Fruit fly (Drosophila melanogaster) whole organism, embryonic: ENCODE data around the gene CG34295.
A peak's percentile ranks its signal among the peaks of the same experiment; 100 is the strongest.

Experiments used
- Antp ChIP-seq: fragments of 200-800 bp; sonication (Bioruptor generic); optimal IDR thresholded peaks from 3 replicates; lab custom pipeline; 2016; ENCODE audit warnings: missing biosample characterization, missing genetic modification characterization
- Bgb ChIP-seq: fragments of 200-800 bp; sonication (Bioruptor generic); IDR thresholded peaks from 2 replicates; pipeline ENCODE4 v1.3.6; 2022; ENCODE audit warnings: missing biosample characterization, missing genetic modification characterization; ENCODE audit not compliant: partially characterized antibody
- CG1024 ChIP-seq: fragments of 200-800 bp; sonication (Bioruptor generic); IDR thresholded peaks from 2 replicates; pipeline ENCODE4 v1.3.6; 2022; ENCODE audit warnings: missing biosample characterization, missing genetic modification characterization
- CG11247 ChIP-seq: fragments of 200-800 bp; sonication (Bioruptor generic); IDR thresholded peaks from 2 replicates; pipeline ENCODE4 v1.3.6; 2022; ENCODE audit warnings: missing biosample characterization, missing genetic modification characterization
- CG12219 ChIP-seq: fragments of 200-800 bp; sonication (Bioruptor generic); optimal IDR thresholded peaks from 3 replicates; lab custom pipeline; 2018; ENCODE audit warnings: missing biosample characterization, mild to moderate bottlenecking, missing genetic modification characterization
- CG12236 ChIP-seq: fragments of 200-800 bp; sonication (Bioruptor generic); optimal IDR thresholded peaks from 2 replicates; lab custom pipeline; 2016; ENCODE audit warnings: missing biosample characterization, missing genetic modification characterization
- CG12299 ChIP-seq: fragments of 200-800 bp; sonication (Bioruptor generic); optimal IDR thresholded peaks from 2 replicates; lab custom pipeline; 2018; ENCODE audit warnings: missing biosample characterization, mild to moderate bottlenecking, missing genetic modification characterization
- CG14667 ChIP-seq: fragments of 200-800 bp; sonication (Bioruptor generic); IDR thresholded peaks from 2 replicates; pipeline ENCODE4 v1.3.6; 2022; ENCODE audit warnings: missing biosample characterization, missing genetic modification characterization
- CG14860 ChIP-seq: fragments of 200-800 bp; sonication (Bioruptor generic); IDR thresholded peaks from 3 replicates; pipeline ENCODE4 v1.3.6; 2022; ENCODE audit warnings: missing biosample characterization, missing genetic modification characterization; ENCODE audit not compliant: partially characterized antibody
- CG17912 ChIP-seq: fragments of 200-800 bp; sonication (Bioruptor generic); optimal IDR thresholded peaks from 2 replicates; lab custom pipeline; 2018; ENCODE audit warnings: missing biosample characterization, mild to moderate bottlenecking, missing genetic modification characterization
- CG2202 ChIP-seq: fragments of 200-800 bp; sonication (Bioruptor generic); optimal IDR thresholded peaks from 2 replicates; lab custom pipeline; 2018; ENCODE audit warnings: missing biosample characterization, mild to moderate bottlenecking, missing genetic modification characterization
- CG31365 ChIP-seq: fragments of 200-800 bp; sonication (Bioruptor generic); optimal IDR thresholded peaks from 2 replicates; lab custom pipeline; 2018; ENCODE audit warnings: missing biosample characterization, mild to moderate bottlenecking, missing genetic modification characterization
- CG3726 ChIP-seq: fragments of 200-800 bp; sonication (Bioruptor generic); IDR thresholded peaks from 3 replicates; pipeline ENCODE4, ENCODE4 v1.3.6; 2022; ENCODE audit warnings: missing biosample characterization, missing genetic modification characterization
- CG3847 ChIP-seq: fragments of 200-800 bp; sonication (Bioruptor generic); IDR thresholded peaks from 2 replicates; pipeline ENCODE4 v1.3.6; 2022; ENCODE audit warnings: missing biosample characterization, missing genetic modification characterization
- CG42726 ChIP-seq: fragments of 200-800 bp; sonication (Bioruptor generic); IDR thresholded peaks from 2 replicates; pipeline ENCODE4 v1.3.6; 2022; ENCODE audit warnings: missing biosample characterization, missing genetic modification characterization; ENCODE audit not compliant: partially characterized antibody
- CG4424 ChIP-seq: fragments of 200-800 bp; sonication (Bioruptor generic); optimal IDR thresholded peaks from 3 replicates; lab custom pipeline; 2016; ENCODE audit warnings: missing biosample characterization, missing genetic modification characterization
- CG4854 ChIP-seq: fragments of 200-800 bp; sonication (Bioruptor generic); optimal IDR thresholded peaks from 2 replicates; lab custom pipeline; 2016; ENCODE audit warnings: missing biosample characterization, missing genetic modification characterization, inconsistent platforms
- CG8359 ChIP-seq: fragments of 200-800 bp; sonication (Bioruptor generic); optimal IDR thresholded peaks from 2 replicates; lab custom pipeline; 2017; ENCODE audit warnings: missing biosample characterization, mild to moderate bottlenecking, missing genetic modification characterization, borderline replicate concordance
- CG9876 ChIP-seq: fragments of 200-800 bp; sonication (Bioruptor generic); optimal IDR thresholded peaks from 2 replicates; lab custom pipeline; 2016; ENCODE audit warnings: missing biosample characterization, missing genetic modification characterization
- Chrac-16 ChIP-seq: fragments of 200-800 bp; sonication (Bioruptor generic); optimal IDR thresholded peaks from 3 replicates; lab custom pipeline; 2016; ENCODE audit warnings: missing biosample characterization, missing genetic modification characterization
- CrebB ChIP-seq: fragments of 200-800 bp; sonication (Bioruptor generic); optimal IDR thresholded peaks from 3 replicates; lab custom pipeline; 2018; ENCODE audit warnings: missing biosample characterization, mild to moderate bottlenecking, missing genetic modification characterization
- Dfd ChIP-seq, 2 experiments: fragments of >200 bp; optimal IDR thresholded peaks; 2 replicates each; lab custom pipeline; 2017; ENCODE audit warnings: missing biosample characterization in 2 of 2, missing genetic modification characterization in 2 of 2
- Dp ChIP-seq: fragments of 200-800 bp; sonication (Bioruptor generic); optimal IDR thresholded peaks from 2 replicates; lab custom pipeline; 2018; ENCODE audit warnings: missing biosample characterization, mild to moderate bottlenecking, missing genetic modification characterization, moderate library complexity
- Fer3 ChIP-seq: fragments of 200-800 bp; sonication (Bioruptor generic); optimal IDR thresholded peaks from 2 replicates; lab custom pipeline; 2018; ENCODE audit warnings: missing biosample characterization, mild to moderate bottlenecking, missing genetic modification characterization, moderate library complexity
- MTF-1 ChIP-seq: fragments of 200-800 bp; sonication (Bioruptor generic); optimal IDR thresholded peaks from 2 replicates; lab custom pipeline; 2018; ENCODE audit warnings: missing biosample characterization, mild to moderate bottlenecking, missing genetic modification characterization, borderline replicate concordance
- Meics ChIP-seq: fragments of 200-800 bp; sonication (Bioruptor generic); optimal IDR thresholded peaks from 2 replicates; lab custom pipeline; 2017; ENCODE audit warnings: missing biosample characterization, mild to moderate bottlenecking, missing genetic modification characterization
- NfI ChIP-seq: fragments of 200-800 bp; sonication (Bioruptor generic); optimal IDR thresholded peaks from 3 replicates; lab custom pipeline; 2018; ENCODE audit warnings: missing biosample characterization, mild to moderate bottlenecking, missing genetic modification characterization, moderate library complexity
- ac ChIP-seq: fragments of 200-800 bp; sonication (Bioruptor generic); optimal IDR thresholded peaks from 3 replicates; lab custom pipeline; 2017; ENCODE audit warnings: missing biosample characterization, mild to moderate bottlenecking, missing genetic modification characterization
- bigmax ChIP-seq: fragments of 200-800 bp; sonication (Bioruptor generic); optimal IDR thresholded peaks from 2 replicates; lab custom pipeline; 2018; ENCODE audit warnings: missing biosample characterization, mild to moderate bottlenecking, missing genetic modification characterization
- cato ChIP-seq: fragments of 200-800 bp; sonication (Bioruptor generic); optimal IDR thresholded peaks from 2 replicates; lab custom pipeline; 2016; ENCODE audit warnings: missing biosample characterization, missing genetic modification characterization, borderline replicate concordance
- cg ChIP-seq: fragments of 200-800 bp; sonication (Bioruptor generic); optimal IDR thresholded peaks from 3 replicates; lab custom pipeline; 2019; ENCODE audit warnings: missing biosample characterization, mild to moderate bottlenecking, missing genetic modification characterization, moderate library complexity
- chif ChIP-seq, 2 experiments: fragments of 200-800 bp; sonication (Bioruptor generic); optimal IDR thresholded peaks; 3 replicates each; lab custom pipeline; 2016; ENCODE audit warnings: missing biosample characterization in 2 of 2, missing genetic modification characterization in 2 of 2
- ci ChIP-seq: fragments of 200-800 bp; sonication (Bioruptor generic); IDR thresholded peaks from 3 replicates; pipeline ENCODE4 v1.3.6; 2022; ENCODE audit warnings: missing biosample characterization, missing genetic modification characterization
- dpn ChIP-seq, 2 experiments: fragments of 200-800 bp; sonication (Bioruptor generic); optimal IDR thresholded peaks; 3 replicates each; lab custom pipeline; 2016; ENCODE audit warnings: missing biosample characterization in 2 of 2, missing genetic modification characterization in 2 of 2
- ftz-f1 ChIP-seq: fragments of 200-800 bp; sonication (Bioruptor generic); optimal IDR thresholded peaks from 2 replicates; lab custom pipeline; 2016; ENCODE audit warnings: missing biosample characterization, missing genetic modification characterization
- gcm2 ChIP-seq: fragments of 200-800 bp; sonication (Bioruptor generic); optimal IDR thresholded peaks from 2 replicates; lab custom pipeline; 2016; ENCODE audit warnings: missing biosample characterization, missing genetic modification characterization
- gt ChIP-seq: fragments of 200-800 bp; sonication (Bioruptor generic); IDR thresholded peaks from 2 replicates; pipeline ENCODE4 v1.3.6; 2022; ENCODE audit warnings: missing biosample characterization, missing genetic modification characterization
- ind ChIP-seq: fragments of 200-800 bp; sonication (Bioruptor generic); optimal IDR thresholded peaks from 3 replicates; lab custom pipeline; 2016; ENCODE audit warnings: missing biosample characterization, missing genetic modification characterization
- lola ChIP-seq, 3 experiments: fragments of >200 bp in 2 of 3; fragments of 200-800 bp in 1 of 3; sonication (Bioruptor generic) in 1 of 3; optimal IDR thresholded peaks; 2 replicates each; lab custom pipeline; 2017 to 2019; ENCODE audit warnings: missing biosample characterization in 3 of 3, missing genetic modification characterization in 3 of 3, mild to moderate bottlenecking in 1 of 3, moderate library complexity in 1 of 3
- pb ChIP-seq: fragments of 200-800 bp; sonication (Bioruptor generic); optimal IDR thresholded peaks from 3 replicates; lab custom pipeline; 2016; ENCODE audit warnings: missing biosample characterization, missing genetic modification characterization
- pho ChIP-seq: fragments of 200-800 bp; sonication (Bioruptor generic); optimal IDR thresholded peaks from 2 replicates; lab custom pipeline; 2016; ENCODE audit warnings: missing biosample characterization, missing genetic modification characterization
- salm ChIP-seq: fragments of 200-800 bp; sonication (Bioruptor generic); optimal IDR thresholded peaks from 2 replicates; lab custom pipeline; 2018; ENCODE audit warnings: missing biosample characterization, mild to moderate bottlenecking, missing genetic modification characterization
- scrt ChIP-seq: fragments of 200-800 bp; sonication (Bioruptor generic); optimal IDR thresholded peaks from 2 replicates; lab custom pipeline; 2018; ENCODE audit warnings: missing biosample characterization, mild to moderate bottlenecking, missing genetic modification characterization, moderate library complexity
- sens ChIP-seq: fragments of 200-800 bp; sonication (Bioruptor generic); peaks from one replicate; lab custom pipeline; 2016; ENCODE audit warnings: missing biosample characterization, missing genetic modification characterization
- sima ChIP-seq: fragments of 200-800 bp; sonication (Bioruptor generic); optimal IDR thresholded peaks from 2 replicates; lab custom pipeline; 2016; ENCODE audit warnings: missing biosample characterization, missing genetic modification characterization
- sob ChIP-seq: fragments of 200-800 bp; sonication (Bioruptor generic); IDR thresholded peaks from 2 replicates; pipeline ENCODE4 v1.3.6; 2022; ENCODE audit warnings: missing biosample characterization, missing genetic modification characterization
- ssp ChIP-seq: fragments of 200-800 bp; sonication (Bioruptor generic); IDR thresholded peaks from 2 replicates; pipeline ENCODE4 v1.3.6; 2022; ENCODE audit warnings: missing biosample characterization, missing genetic modification characterization
- wor ChIP-seq: fragments of 200-800 bp; sonication (Bioruptor generic); IDR thresholded peaks from 2 replicates; pipeline ENCODE4 v1.3.6; 2022; ENCODE audit warnings: missing biosample characterization, missing genetic modification characterization
- zen ChIP-seq: fragments of 200-800 bp; sonication (Bioruptor generic); optimal IDR thresholded peaks from 3 replicates; lab custom pipeline; 2018; ENCODE audit warnings: missing biosample characterization, mild to moderate bottlenecking, missing genetic modification characterization, moderate library complexity

The CG34295 gene

DNA sequence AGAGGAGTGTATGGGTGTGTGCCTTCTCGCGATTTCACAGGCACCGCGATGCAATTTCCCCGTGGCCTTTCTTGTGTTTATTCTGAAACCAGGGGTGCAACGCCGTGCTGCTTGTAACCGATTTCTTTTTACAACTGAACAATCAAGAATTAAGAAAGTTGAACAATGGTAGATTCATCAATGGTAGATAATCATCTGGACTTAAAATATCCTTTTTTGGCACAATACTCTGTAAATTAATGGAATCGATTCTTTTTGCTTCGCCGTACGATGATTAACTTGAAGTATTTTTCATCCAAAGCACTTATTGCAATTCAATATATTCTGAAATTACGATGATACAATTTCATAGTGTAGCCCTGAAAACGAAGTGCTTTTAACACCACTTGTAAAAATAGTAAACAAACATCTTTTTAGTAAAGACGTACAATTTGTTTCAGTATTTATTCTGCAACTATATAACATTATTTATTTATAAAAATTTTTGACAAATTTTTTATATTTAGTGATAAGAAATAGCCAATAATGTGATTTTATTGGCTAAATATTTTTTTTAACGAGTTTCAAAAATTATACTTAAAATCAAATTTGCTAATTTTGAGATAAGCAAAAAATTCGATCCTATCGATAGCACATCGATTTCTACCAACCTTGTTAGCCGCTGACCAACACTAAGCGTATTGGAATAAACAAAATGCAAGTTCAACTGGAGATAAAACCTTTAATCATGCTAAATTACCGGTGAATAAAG is 30.3 kb downstream of the CG34295 start, which contains the start of the genes CG1523 and CG1647 (continued):
- TF ChIP-seq sob (GFP tag; lab: Robert Waterston, UW), result peak; percentile 60; the same call in 1 of the 2 replicates
- TF ChIP-seq CG17912, result no peak
- no peak for TF ChIP-seq sima (GFP tag; lab: Kevin White, UChicago)
- no peak for TF ChIP-seq bigmax
- TF ChIP-seq pb (GFP tag; lab: Kevin White, UChicago), result no peak
- no peak for TF ChIP-seq gcm2 (GFP tag; lab: Kevin White, UChicago)
- peak; percentile 61 for TF ChIP-seq Chrac-16
- TF ChIP-seq ci (GFP tag; lab: Robert Waterston, UW), result 0 out of 3 replicates have a peak, but pooled peaks have one; percentile 53
- peak; percentile 51 for TF ChIP-seq CG12299 (tag; lab: Kevin White, UChicago)
- TF ChIP-seq gt (GFP tag; lab: Robert Waterston, UW), result peak; percentile 46; the same call in 1 of the 2 replicates
- no peak for TF ChIP-seq CG31365 (tag; lab: Kevin White, UChicago)
- peak; percentile 51 for TF ChIP-seq CG3847 (GFP tag; lab: Robert Waterston, UW)
- TF ChIP-seq Meics, result no peak
- peak; percentile 41; the same call in 1 of the 2 replicates for TF ChIP-seq wor
- no peak for TF ChIP-seq Dp (GFP tag; lab: Kevin White, UChicago)
- no peak for TF ChIP-seq CG1024 (GFP tag; lab: Robert Waterston, UW)
- peak; percentile 38; the same call in 1 of the 2 replicates for TF ChIP-seq ssp (GFP tag; lab: Robert Waterston, UW)
- TF ChIP-seq CG42726, result no peak
- TF ChIP-seq Bgb (GFP tag; lab: Robert Waterston, UW), result peak; percentile 53
- TF ChIP-seq CG11247 (GFP tag; lab: Robert Waterston, UW), result 0 out of 2 replicates have a peak, but pooled peaks have one; percentile 34
- peak; percentile 67 for TF ChIP-seq CG4424 (GFP tag; lab: Kevin White, UChicago)
- no peak for TF ChIP-seq CG14667
- TF ChIP-seq scrt (GFP tag; lab: Kevin White, UChicago), result no peak
- peak; percentile 44 for TF ChIP-seq CG2202 (tag; lab: Kevin White, UChicago)
- no peak for TF ChIP-seq CG8359 (GFP tag; lab: Kevin White, UChicago)
- peak; percentile 62 for TF ChIP-seq NfI (GFP tag; lab: Kevin White, UChicago)
- TF ChIP-seq CrebB (tag; lab: Kevin White, UChicago), result no peak
- TF ChIP-seq lola (GFP tag; optimal IDR thresholded peaks at IDR 0.05; lab: Kevin White, UChicago), result peak in 1 of 3 experiments; percentile 78
- TF ChIP-seq MTF-1 (GFP tag; lab: Kevin White, UChicago), result no peak
- TF ChIP-seq pho, result peak; percentile 38
- peak; percentile 60 for TF ChIP-seq ind (GFP tag; lab: Kevin White, UChicago)
- TF ChIP-seq CG12219 (GFP tag; lab: Kevin White, UChicago), result no peak
- TF ChIP-seq sens (GFP tag; lab: Kevin White, UChicago), result peak; percentile 95
- peak; percentile 40 for TF ChIP-seq cato
- TF ChIP-seq cg (GFP tag; lab: Kevin White, UChicago), result no peak
- no peak for TF ChIP-seq ftz-f1 (GFP tag; lab: Kevin White, UChicago)
- peak; percentile 76 for TF ChIP-seq Antp
- TF ChIP-seq zen (tag; lab: Kevin White, UChicago), result peak; percentile 69
- TF ChIP-seq Fer3 (tag; lab: Kevin White, UChicago), result peak; percentile 50
- TF ChIP-seq dpn (GFP tag; optimal IDR thresholded peaks at IDR 0.05; lab: Kevin White, UChicago), result peak; percentile 45 to 58
- no peak for TF ChIP-seq CG3726 (GFP tag; lab: Robert Waterston, UW)
- TF ChIP-seq CG9876 (GFP tag; lab: Kevin White, UChicago), result peak; percentile 26
- TF ChIP-seq ac, result no peak
- no peak for TF ChIP-seq CG14860 (GFP tag; lab: Robert Waterston, UW)
- peak; percentile 35 for TF ChIP-seq CG4854 (GFP tag; lab: Kevin White, UChicago)
- no peak for TF ChIP-seq salm (tag; lab: Kevin White, UChicago)
- peak; percentile 10 to 61 for TF ChIP-seq chif (GFP tag; optimal IDR thresholded peaks at IDR 0.05; lab: Kevin White, UChicago)
- TF ChIP-seq Dfd (GFP tag; optimal IDR thresholded peaks at IDR 0.05; lab: Kevin White, UChicago), result no peak
- TF ChIP-seq CG12236 (GFP tag; lab: Kevin White, UChicago), result no peak
